Worm (Caenorhabditis elegans): ENCODE data around the gene ugt-44.

DNA sequence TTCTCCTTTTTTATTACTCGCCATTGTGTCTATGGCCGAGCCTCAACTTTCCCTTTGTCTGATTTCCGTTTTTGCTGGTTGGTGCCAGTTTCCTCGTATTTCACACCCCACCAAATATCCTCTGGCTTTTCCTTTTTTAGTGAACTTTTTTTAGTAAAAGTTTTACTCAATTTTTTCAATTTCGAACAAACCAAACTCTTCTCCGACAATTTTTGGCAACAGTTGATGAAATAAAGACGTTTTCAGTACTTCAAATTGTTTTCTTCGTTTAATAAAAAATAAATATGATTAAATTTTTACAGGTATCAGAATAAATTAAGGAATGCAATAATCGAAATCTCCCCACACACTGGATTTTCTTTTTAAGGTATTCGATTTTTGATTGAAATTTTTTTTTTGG, 51.6 kb downstream of the ugt-44 start, which contains the start of gene cal-4:
- TF ChIP-seq hlh-1 (tag; optimal IDR thresholded peaks at IDR 0.05) = no peak
- TF ChIP-seq elt-3 (tag; optimal IDR thresholded peaks at IDR 0.05) = no peak
- no peak for TF ChIP-seq pha-4 (tag; optimal IDR thresholded peaks at IDR 0.05)
- TF ChIP-seq nhr-76 (tag; optimal IDR thresholded peaks at IDR 0.05) = no peak
- no peak for TF ChIP-seq nhr-237 (tag; optimal IDR thresholded peaks at IDR 0.05)
- TF ChIP-seq nhr-28 (tag; optimal IDR thresholded peaks at IDR 0.05) = no peak
- no peak for TF ChIP-seq ztf-11 (tag; optimal IDR thresholded peaks at IDR 0.05)
- TF ChIP-seq lsy-2 (tag; optimal IDR thresholded peaks at IDR 0.05) = no peak
- TF ChIP-seq ham-2 (GFP tag; optimal IDR thresholded peaks at IDR 0.05) = no peak
- TF ChIP-seq nhr-2 (tag; optimal IDR thresholded peaks at IDR 0.05) = no peak
- no peak for TF ChIP-seq snpc-4 (tag; optimal IDR thresholded peaks at IDR 0.05)
